Worm (Caenorhabditis elegans) whole organism, L4 larva: ENCODE data around the gene mdt-28.
A peak's percentile ranks its signal among the peaks of the same experiment; 100 is the strongest.

Experiments
- D1046.2 ChIP-seq: fragments of 200-800 bp; sonication (Bioruptor generic); IDR thresholded peaks from 2 replicates; pipeline ENCODE4 v1.3.6; 2022; ENCODE audit warnings: missing genetic modification characterization, missing compliant biosample characterization
- F37D6.2 ChIP-seq: sonication (generic microtip); optimal IDR thresholded peaks from 2 replicates; lab custom pipeline; 2016; ENCODE audit warnings: mild to moderate bottlenecking, missing genetic modification characterization, missing compliant biosample characterization
- F49E8.2 ChIP-seq: sonication (generic microtip); optimal IDR thresholded peaks from 2 replicates; lab custom pipeline; 2016; ENCODE audit warnings: missing compliant biosample characterization, mild to moderate bottlenecking, missing genetic modification characterization, borderline replicate concordance
- T26A8.4 ChIP-seq: fragments of 200-800 bp; sonication (Bioruptor generic); IDR thresholded peaks from 2 replicates; pipeline ENCODE4 v1.3.6; 2022; ENCODE audit warnings: missing genetic modification characterization, missing compliant biosample characterization
- Y105C5A.15 ChIP-seq: fragments of 200-800 bp; sonication (Bioruptor generic); IDR thresholded peaks from 2 replicates; pipeline ENCODE4 v1.3.6; 2022; ENCODE audit warnings: missing genetic modification characterization, missing compliant biosample characterization
- Y5F2A.4 ChIP-seq: fragments of 200-800 bp; sonication (Bioruptor generic); optimal IDR thresholded peaks from 2 replicates; lab custom pipeline; 2018; ENCODE audit warnings: mild to moderate bottlenecking, missing genetic modification characterization, missing compliant biosample characterization
- ZK337.2 ChIP-seq: fragments of 200-800 bp; sonication (Bioruptor generic); IDR thresholded peaks from 2 replicates; pipeline ENCODE4 v1.3.6; 2022; ENCODE audit warnings: missing genetic modification reagents, missing genetic modification characterization, missing compliant biosample characterization
- ZK546.5 ChIP-seq, 2 experiments: sonication (generic microtip); optimal IDR thresholded peaks; 2 replicates each; lab custom pipeline; 2017; ENCODE audit warnings: missing biosample characterization in 2 of 2, missing genetic modification characterization in 2 of 2
- aha-1 ChIP-seq: fragments of 150-350 bp; peaks from one replicate; lab custom pipeline; 2014; ENCODE audit warnings: missing biosample characterization, missing genetic modification characterization
- ama-1 ChIP-seq: fragments of 150-350 bp; optimal IDR thresholded peaks from 2 replicates; lab custom pipeline; 2014; ENCODE audit warnings: inconsistent platforms, mixed read lengths
- ceh-28 ChIP-seq: fragments of 150-350 bp; optimal IDR thresholded peaks from 2 replicates; lab custom pipeline; 2014; ENCODE audit warnings: missing biosample characterization, missing genetic modification reagents, missing genetic modification characterization
- cey-2 ChIP-seq: sonication (generic microtip); optimal IDR thresholded peaks from 3 replicates; lab custom pipeline; 2017; ENCODE audit warnings: missing genetic modification characterization, mild to moderate bottlenecking, missing compliant biosample characterization, antibody characterized with exemption, borderline replicate concordance; ENCODE audit not compliant: insufficient read depth
- daf-12 ChIP-seq: fragments of 150-350 bp; optimal IDR thresholded peaks from 2 replicates; lab custom pipeline; 2014; ENCODE audit warnings: missing biosample characterization, missing genetic modification reagents, missing genetic modification characterization
- dmd-9 ChIP-seq: fragments of 200-800 bp; sonication (Bioruptor generic); IDR thresholded peaks from 2 replicates; pipeline ENCODE4 v1.3.6; 2022; ENCODE audit warnings: missing genetic modification reagents, missing genetic modification characterization, missing compliant biosample characterization
- duxl-1 ChIP-seq: sonication (generic microtip); optimal IDR thresholded peaks from 2 replicates; lab custom pipeline; 2016; ENCODE audit warnings: mild to moderate bottlenecking, missing genetic modification characterization, moderate library complexity, missing compliant biosample characterization; ENCODE audit not compliant: poor library complexity
- egl-27 ChIP-seq: sonication (generic microtip); optimal IDR thresholded peaks from 3 replicates; lab custom pipeline; 2017; ENCODE audit warnings: missing biosample characterization, missing genetic modification reagents, missing genetic modification characterization
- fos-1 ChIP-seq: fragments of 150-350 bp; optimal IDR thresholded peaks from 2 replicates; lab custom pipeline; 2014; ENCODE audit warnings: missing biosample characterization, missing genetic modification characterization
- gei-8 ChIP-seq: fragments of 200-800 bp; sonication (Bioruptor generic); optimal IDR thresholded peaks from 2 replicates; lab custom pipeline; 2018; ENCODE audit warnings: mild to moderate bottlenecking, missing genetic modification characterization, missing compliant biosample characterization
- hif-1 ChIP-seq, 2 experiments: sonication (generic microtip); optimal IDR thresholded peaks; 2 replicates each; lab custom pipeline; 2016 to 2017; ENCODE audit warnings: missing compliant biosample characterization in 2 of 2, missing genetic modification characterization in 2 of 2, missing genetic modification reagents in 2 of 2, missing genotype in 2 of 2, mild to moderate bottlenecking in 1 of 2
- hlh-11 ChIP-seq: fragments of 200-800 bp; sonication (Bioruptor generic); optimal IDR thresholded peaks from 2 replicates; lab custom pipeline; 2018; ENCODE audit warnings: mild to moderate bottlenecking, missing genetic modification characterization, missing compliant biosample characterization
- hlh-30 ChIP-seq: sonication (generic microtip); optimal IDR thresholded peaks from 2 replicates; lab custom pipeline; 2017; ENCODE audit warnings: antibody characterized with exemption, mild to moderate bottlenecking, missing genetic modification characterization, missing compliant biosample characterization; ENCODE audit not compliant: insufficient read depth
- lin-1 ChIP-seq: fragments of 200-800 bp; sonication (Bioruptor generic); IDR thresholded peaks from 2 replicates; pipeline ENCODE4 v1.3.6; 2022; ENCODE audit warnings: missing genetic modification reagents, missing genetic modification characterization, missing compliant biosample characterization
- mdl-1 ChIP-seq, 2 experiments: fragments of 150-350 bp in 1 of 2; sonication (generic microtip) in 1 of 2; optimal IDR thresholded peaks; 2 replicates each; lab custom pipeline; 2014 to 2017; ENCODE audit warnings: missing biosample characterization in 2 of 2, missing genetic modification characterization in 2 of 2
- mdt-29 ChIP-seq: fragments of 200-800 bp; sonication (Bioruptor generic); IDR thresholded peaks from 2 replicates; pipeline ENCODE4 v1.3.6; 2022; ENCODE audit warnings: missing genetic modification reagents, missing genetic modification characterization, missing compliant biosample characterization
- mxl-2 ChIP-seq: fragments of 200-800 bp; sonication (Bioruptor generic); conservative IDR thresholded peaks from 2 replicates; pipeline ENCODE4 v1.3.6; 2022; ENCODE audit warnings: missing genetic modification reagents, missing genetic modification characterization, missing compliant biosample characterization
- nhr-11 ChIP-seq: fragments of 150-350 bp; optimal IDR thresholded peaks from 2 replicates; lab custom pipeline; 2014; ENCODE audit warnings: missing biosample characterization, missing genetic modification characterization
- nhr-237 ChIP-seq: sonication (generic microtip); optimal IDR thresholded peaks from 2 replicates; lab custom pipeline; 2017; ENCODE audit warnings: missing biosample characterization, missing genetic modification characterization
- nhr-41 ChIP-seq: fragments of 200-800 bp; sonication (Bioruptor generic); IDR thresholded peaks from 2 replicates; pipeline ENCODE4 v1.3.6; 2022; ENCODE audit warnings: missing genetic modification reagents, missing genetic modification characterization, missing compliant biosample characterization
- nhr-42 ChIP-seq: fragments of 200-800 bp; sonication (Bioruptor generic); IDR thresholded peaks from 2 replicates; pipeline ENCODE4 v1.3.6; 2022; ENCODE audit warnings: missing genetic modification characterization, missing compliant biosample characterization
- nhr-48 ChIP-seq: sonication (generic microtip); optimal IDR thresholded peaks from 2 replicates; lab custom pipeline; 2016; ENCODE audit warnings: mild to moderate bottlenecking, missing genetic modification characterization, missing compliant biosample characterization
- pha-4 ChIP-seq, 2 experiments: fragments of 150-350 bp in 1 of 2; fragments of 200-800 bp in 1 of 2; sonication (Bioruptor generic) in 1 of 2; IDR thresholded peaks in 1 of 2; optimal IDR thresholded peaks in 1 of 2; 2 replicates each; pipeline versions ENCODE4 v1.3.6 to Lab custom; 2014 to 2022; ENCODE audit warnings: missing genetic modification characterization in 2 of 2, missing genetic modification reagents in 2 of 2, missing biosample characterization in 1 of 2, missing compliant biosample characterization in 1 of 2
- rbr-2 ChIP-seq: sonication (generic microtip); optimal IDR thresholded peaks from 2 replicates; lab custom pipeline; 2016; ENCODE audit warnings: missing genotype, missing genetic modification characterization, missing compliant biosample characterization
- saeg-2 ChIP-seq: fragments of 200-800 bp; sonication (Bioruptor generic); IDR thresholded peaks from 2 replicates; pipeline ENCODE4 v1.3.6; 2022; ENCODE audit warnings: missing genetic modification reagents, missing genetic modification characterization, missing compliant biosample characterization
- set-16 ChIP-seq: fragments of 200-800 bp; sonication (Bioruptor generic); IDR thresholded peaks from 2 replicates; pipeline ENCODE4 v1.3.6; 2022; ENCODE audit warnings: missing genetic modification reagents, missing genetic modification characterization, missing compliant biosample characterization
- unc-130 ChIP-seq: sonication (generic microtip); optimal IDR thresholded peaks from 2 replicates; lab custom pipeline; 2016; ENCODE audit warnings: missing genetic modification reagents, missing genetic modification characterization, missing compliant biosample characterization
- unc-62 ChIP-seq, 3 experiments: fragments of 150-350 bp in 1 of 3; sonication (generic microtip); optimal IDR thresholded peaks in 2 of 3; peaks in 1 of 3; 1 replicate in 1 of 3; 2 replicates in 2 of 3; lab custom pipeline; 2014 to 2017; ENCODE audit warnings: missing biosample characterization in 3 of 3, missing genetic modification characterization in 3 of 3, missing genetic modification reagents in 3 of 3, missing genotype in 1 of 3
- zag-1 ChIP-seq: fragments of 150-350 bp; optimal IDR thresholded peaks from 2 replicates; lab custom pipeline; 2014; ENCODE audit warnings: missing biosample characterization, missing genetic modification characterization
- zip-11 ChIP-seq: fragments of 200-800 bp; sonication (Bioruptor generic); IDR thresholded peaks from 2 replicates; pipeline ENCODE4 v1.3.6; 2022; ENCODE audit warnings: missing genetic modification characterization, missing compliant biosample characterization
- zip-2 ChIP-seq: fragments of 150-350 bp; optimal IDR thresholded peaks from 2 replicates; lab custom pipeline; 2014; ENCODE audit warnings: missing biosample characterization, missing genetic modification characterization

Gene mdt-28

ce11 chrV:15569702-15570430 is 5.3 kb downstream of the mdt-28 start, which contains the start of gene lsm-5 (continued):
- TF ChIP-seq fos-1 (tag; lab: Kevin White, UChicago) (no peak), cey-2 (tag; lab: Kevin White, UChicago) (no peak), ceh-28 (tag; lab: Kevin White, UChicago) (no peak), egl-27 (tag; lab: Kevin White, UChicago) (no peak), unc-62 (GFP tag; optimal IDR thresholded peaks at IDR 0.05 in 1 of 2; lab: Kevin White, UChicago) (peak in 1 of 2 experiments; percentile 81), unc-62 (tag; optimal IDR thresholded peaks at IDR 0.05; lab: Kevin White, UChicago) (no peak), rbr-2 (tag; lab: Kevin White, UChicago) (no peak), nhr-237 (tag; lab: Kevin White, UChicago) (no peak), dmd-9 (GFP tag; lab: Robert Waterston, UW) (no peak), F49E8.2 (tag; lab: Kevin White, UChicago) (no peak), nhr-41 (no peak), mdt-29 (GFP tag; lab: Robert Waterston, UW) (no peak), mdl-1 (tag; optimal IDR thresholded peaks at IDR 0.05; lab: Kevin White, UChicago) (no peak), Y105C5A.15 (GFP tag; lab: Robert Waterston, UW) (no peak), nhr-42 (GFP tag; lab: Robert Waterston, UW) (no peak), gei-8 (GFP tag; lab: Kevin White, UChicago) (no peak), mxl-2 (GFP tag; lab: Robert Waterston, UW) (no peak), zip-11 (GFP tag; lab: Robert Waterston, UW) (no peak), unc-130 (GFP tag; lab: Kevin White, UChicago) (no peak), D1046.2 (GFP tag; lab: Robert Waterston, UW) (no peak), aha-1 (no peak), nhr-48 (no peak), set-16 (no peak), ZK546.5 (tag; optimal IDR thresholded peaks at IDR 0.05; lab: Kevin White, UChicago) (no peak), ZK337.2 (no peak), daf-12 (no peak), zip-2 (tag; lab: Kevin White, UChicago) (no peak), nhr-11 (tag; lab: Kevin White, UChicago) (no peak), duxl-1 (tag; lab: Kevin White, UChicago) (no peak), lin-1 (GFP tag; lab: Robert Waterston, UW) (no peak), Y5F2A.4 (GFP tag; lab: Kevin White, UChicago) (no peak)
- TF ChIP-seq, all 104 proteins: peak for 17

ce11 chrV:15568381-15568780 is 6.8 kb downstream of the mdt-28 start:
- no peak for TF ChIP-seq hif-1 (tag; optimal IDR thresholded peaks at IDR 0.05; lab: Kevin White, UChicago)
- TF ChIP-seq F49E8.2 (tag; lab: Kevin White, UChicago) = no peak
- no peak for TF ChIP-seq zag-1 (tag; lab: Kevin White, UChicago)
- TF ChIP-seq nhr-41 = no peak
- TF ChIP-seq hlh-30 (tag; lab: Kevin White, UChicago) = no peak

- TF ChIP-seq ZK546.5 (tag; optimal IDR thresholded peaks at IDR 0.05; lab: Kevin White, UChicago) (no peak), ama-1 (lab: Kevin White, UChicago) (peak; percentile 52), T26A8.4 (no peak), saeg-2 (GFP tag; lab: Robert Waterston, UW) (no peak), F37D6.2 (tag; lab: Kevin White, UChicago) (no peak), mxl-2 (GFP tag; lab: Robert Waterston, UW) (no peak), unc-62 (GFP tag; optimal IDR thresholded peaks at IDR 0.05 in 1 of 2; lab: Kevin White, UChicago) (peak in 1 of 2 experiments; percentile 32), unc-62 (tag; optimal IDR thresholded peaks at IDR 0.05; lab: Kevin White, UChicago) (no peak), pha-4 (GFP tag; IDR thresholded peaks at IDR 0.05; lab: Robert Waterston, UW) (no peak), pha-4 (tag; optimal IDR thresholded peaks at IDR 0.05; lab: Kevin White, UChicago) (no peak), hlh-11 (no peak)
Measured at ce11 chrV:15567344-15567804, 7.8 kb downstream of the mdt-28 start, which contains the start of gene acs-2. TSS of gene acs-2 (plus strand) at chrV:15567394.
